Worm (Caenorhabditis elegans): ENCODE data around the gene R12H7.4.

ce11 chrX:13169975-13170374 is 46.9 kb upstream of the R12H7.4 start, which contains the start of gene mob-2:
- TF ChIP-seq Y53G8AR.9 (GFP tag; conservative IDR thresholded peaks at IDR 0.05) (no peak), zim-3 (tag; optimal IDR thresholded peaks at IDR 0.05) (no peak), pha-4 (tag; optimal IDR thresholded peaks at IDR 0.05) (no peak), nfyb-1 (GFP tag; IDR thresholded peaks at IDR 0.05) (no peak), aptf-2 (GFP tag; conservative IDR thresholded peaks at IDR 0.05) (no peak), egrh-3 (GFP tag; IDR thresholded peaks at IDR 0.05) (no peak), ceh-58 (GFP tag; IDR thresholded peaks at IDR 0.05) (no peak), snpc-4 (GFP tag; optimal IDR thresholded peaks at IDR 0.05) (no peak), snpc-4 (tag; optimal IDR thresholded peaks at IDR 0.05) (no peak), ceh-27 (GFP tag; optimal IDR thresholded peaks at IDR 0.05) (no peak), dox-1 (GFP tag; IDR thresholded peaks at IDR 0.05) (no peak)

Measured in whole organism, young adult.